Worm (Caenorhabditis elegans) whole organism, L4 larva: ENCODE results near the gene F54H12.8.
A peak's percentile ranks its signal among the peaks of the same experiment; 100 is the strongest.

Source experiments
- D1046.2 ChIP-seq: fragments of 200-800 bp; sonication (Bioruptor generic); IDR thresholded peaks from 2 replicates; pipeline ENCODE4 v1.3.6; 2022; ENCODE audit warnings: missing genetic modification characterization, missing compliant biosample characterization
- F26F4.8 ChIP-seq: fragments of 200-800 bp; sonication (Bioruptor generic); conservative IDR thresholded peaks from 2 replicates; pipeline ENCODE4 v1.3.6; 2022; ENCODE audit warnings: missing genetic modification characterization, missing compliant biosample characterization
- T20F7.1 ChIP-seq: fragments of 200-800 bp; sonication (Bioruptor generic); optimal IDR thresholded peaks from 2 replicates; lab custom pipeline; 2018; ENCODE audit warnings: mild to moderate bottlenecking, missing genetic modification characterization, missing compliant biosample characterization
- T26A8.4 ChIP-seq: fragments of 200-800 bp; sonication (Bioruptor generic); IDR thresholded peaks from 2 replicates; pipeline ENCODE4 v1.3.6; 2022; ENCODE audit warnings: missing genetic modification characterization, missing compliant biosample characterization
- Y48G9A.11 ChIP-seq: fragments of 200-800 bp; sonication (Bioruptor generic); IDR thresholded peaks from 2 replicates; pipeline ENCODE4 v1.3.6; 2022; ENCODE audit warnings: missing genetic modification reagents, missing genetic modification characterization, missing compliant biosample characterization
- ZK337.2 ChIP-seq: fragments of 200-800 bp; sonication (Bioruptor generic); IDR thresholded peaks from 2 replicates; pipeline ENCODE4 v1.3.6; 2022; ENCODE audit warnings: missing genetic modification reagents, missing genetic modification characterization, missing compliant biosample characterization
- aly-2 ChIP-seq: sonication (generic microtip); optimal IDR thresholded peaks from 2 replicates; lab custom pipeline; 2018; ENCODE audit warnings: missing biosample characterization, missing genetic modification characterization
- attf-4 ChIP-seq: sonication (generic microtip); optimal IDR thresholded peaks from 3 replicates; lab custom pipeline; 2017; ENCODE audit warnings: missing biosample characterization, missing genetic modification characterization
- ceh-44 ChIP-seq: fragments of 200-800 bp; sonication (Bioruptor generic); IDR thresholded peaks from 2 replicates; pipeline ENCODE4 v1.3.6; 2022; ENCODE audit warnings: missing genetic modification reagents, missing genetic modification characterization, missing compliant biosample characterization
- cey-2 ChIP-seq: sonication (generic microtip); optimal IDR thresholded peaks from 3 replicates; lab custom pipeline; 2017; ENCODE audit warnings: missing genetic modification characterization, mild to moderate bottlenecking, missing compliant biosample characterization, antibody characterized with exemption, borderline replicate concordance; ENCODE audit not compliant: insufficient read depth
- ctbp-1 ChIP-seq: fragments of 200-800 bp; sonication (Bioruptor generic); IDR thresholded peaks from 2 replicates; pipeline ENCODE4 v1.3.6; 2022; ENCODE audit warnings: missing genetic modification reagents, missing genetic modification characterization, missing compliant biosample characterization
- daf-8 ChIP-seq: fragments of 200-800 bp; sonication (Bioruptor generic); IDR thresholded peaks from 2 replicates; pipeline ENCODE4 v1.3.6; 2022; ENCODE audit warnings: missing genetic modification characterization, missing compliant biosample characterization
- dmd-8 ChIP-seq: fragments of 200-800 bp; sonication (Bioruptor generic); IDR thresholded peaks from 2 replicates; pipeline ENCODE4 v1.3.6; 2022; ENCODE audit warnings: missing genetic modification characterization, missing compliant biosample characterization
- duxl-1 ChIP-seq: sonication (generic microtip); optimal IDR thresholded peaks from 2 replicates; lab custom pipeline; 2016; ENCODE audit warnings: mild to moderate bottlenecking, missing genetic modification characterization, moderate library complexity, missing compliant biosample characterization; ENCODE audit not compliant: poor library complexity
- egl-27 ChIP-seq: sonication (generic microtip); optimal IDR thresholded peaks from 3 replicates; lab custom pipeline; 2017; ENCODE audit warnings: missing biosample characterization, missing genetic modification reagents, missing genetic modification characterization
- fkh-10 ChIP-seq: fragments of 150-350 bp; optimal IDR thresholded peaks from 2 replicates; lab custom pipeline; 2014; ENCODE audit warnings: missing biosample characterization, missing genetic modification reagents, missing genetic modification characterization
- fos-1 ChIP-seq: fragments of 150-350 bp; optimal IDR thresholded peaks from 2 replicates; lab custom pipeline; 2014; ENCODE audit warnings: missing biosample characterization, missing genetic modification characterization
- gei-8 ChIP-seq: fragments of 200-800 bp; sonication (Bioruptor generic); optimal IDR thresholded peaks from 2 replicates; lab custom pipeline; 2018; ENCODE audit warnings: mild to moderate bottlenecking, missing genetic modification characterization, missing compliant biosample characterization
- hif-1 ChIP-seq, 2 experiments: sonication (generic microtip); optimal IDR thresholded peaks; 2 replicates each; lab custom pipeline; 2016 to 2017; ENCODE audit warnings: missing compliant biosample characterization in 2 of 2, missing genetic modification characterization in 2 of 2, missing genetic modification reagents in 2 of 2, missing genotype in 2 of 2, mild to moderate bottlenecking in 1 of 2
- hlh-11 ChIP-seq: fragments of 200-800 bp; sonication (Bioruptor generic); optimal IDR thresholded peaks from 2 replicates; lab custom pipeline; 2018; ENCODE audit warnings: mild to moderate bottlenecking, missing genetic modification characterization, missing compliant biosample characterization
- lim-7 ChIP-seq: fragments of 200-800 bp; sonication (Bioruptor generic); IDR thresholded peaks from 2 replicates; pipeline ENCODE4 v1.3.6; 2022; ENCODE audit warnings: missing genetic modification characterization, missing compliant biosample characterization
- lin-1 ChIP-seq: fragments of 200-800 bp; sonication (Bioruptor generic); IDR thresholded peaks from 2 replicates; pipeline ENCODE4 v1.3.6; 2022; ENCODE audit warnings: missing genetic modification reagents, missing genetic modification characterization, missing compliant biosample characterization
- lin-13 ChIP-seq: fragments of 150-350 bp; optimal IDR thresholded peaks from 2 replicates; lab custom pipeline; 2014; ENCODE audit warnings: missing biosample characterization, missing genetic modification reagents, missing genetic modification characterization
- lin-29 ChIP-seq: fragments of 200-800 bp; sonication (Bioruptor generic); IDR thresholded peaks from 2 replicates; pipeline ENCODE4 v1.3.6; 2022; ENCODE audit warnings: missing genetic modification reagents, missing genetic modification characterization, missing compliant biosample characterization
- lin-38 ChIP-seq: fragments of 200-800 bp; sonication (Bioruptor generic); IDR thresholded peaks from 2 replicates; pipeline ENCODE4 v1.3.6; 2022; ENCODE audit warnings: missing genetic modification reagents, missing genetic modification characterization, missing compliant biosample characterization
- madf-5 ChIP-seq, 2 experiments: fragments of 200-800 bp; sonication (Bioruptor generic); IDR thresholded peaks; 2 replicates each; pipeline ENCODE4 v1.3.6; 2022; ENCODE audit warnings: missing compliant biosample characterization in 2 of 2, missing genetic modification characterization in 2 of 2
- madf-9 ChIP-seq: fragments of 200-800 bp; sonication (Bioruptor generic); conservative IDR thresholded peaks from 2 replicates; pipeline ENCODE4 v1.3.6; 2022; ENCODE audit warnings: missing genetic modification reagents, missing genetic modification characterization, missing compliant biosample characterization
- mdt-29 ChIP-seq: fragments of 200-800 bp; sonication (Bioruptor generic); IDR thresholded peaks from 2 replicates; pipeline ENCODE4 v1.3.6; 2022; ENCODE audit warnings: missing genetic modification reagents, missing genetic modification characterization, missing compliant biosample characterization
- mep-1 ChIP-seq: fragments of 150-350 bp; sonication (generic microtip); optimal IDR thresholded peaks from 3 replicates; lab custom pipeline; 2014; ENCODE audit warnings: missing biosample characterization, missing genetic modification characterization
- mes-2 ChIP-seq: sonication (generic microtip); optimal IDR thresholded peaks from 2 replicates; lab custom pipeline; 2016; ENCODE audit warnings: missing genotype, mild to moderate bottlenecking, missing genetic modification characterization, missing compliant biosample characterization; ENCODE audit not compliant: poor library complexity, severe bottlenecking
- mxl-3 ChIP-seq: fragments of 200-800 bp; sonication (Bioruptor generic); optimal IDR thresholded peaks from 2 replicates; lab custom pipeline; 2018; ENCODE audit warnings: mild to moderate bottlenecking, missing genetic modification characterization, missing compliant biosample characterization
- nhr-28 ChIP-seq: fragments of 150-350 bp; optimal IDR thresholded peaks from 2 replicates; lab custom pipeline; 2014; ENCODE audit warnings: missing biosample characterization, missing genetic modification characterization
- nhr-42 ChIP-seq: fragments of 200-800 bp; sonication (Bioruptor generic); IDR thresholded peaks from 2 replicates; pipeline ENCODE4 v1.3.6; 2022; ENCODE audit warnings: missing genetic modification characterization, missing compliant biosample characterization
- nhr-76 ChIP-seq: fragments of 150-350 bp; optimal IDR thresholded peaks from 2 replicates; lab custom pipeline; 2014; ENCODE audit warnings: missing biosample characterization, missing genetic modification characterization
- php-3 ChIP-seq: fragments of 200-800 bp; sonication (Bioruptor generic); IDR thresholded peaks from 2 replicates; pipeline ENCODE4 v1.3.6; 2022; ENCODE audit warnings: missing genetic modification reagents, missing genetic modification characterization, missing compliant biosample characterization
- pqm-1 ChIP-seq: sonication (generic microtip); optimal IDR thresholded peaks from 2 replicates; lab custom pipeline; 2017; ENCODE audit warnings: missing biosample characterization, missing genetic modification characterization
- rbr-2 ChIP-seq: sonication (generic microtip); optimal IDR thresholded peaks from 2 replicates; lab custom pipeline; 2016; ENCODE audit warnings: missing genotype, missing genetic modification characterization, missing compliant biosample characterization
- saeg-2 ChIP-seq: fragments of 200-800 bp; sonication (Bioruptor generic); IDR thresholded peaks from 2 replicates; pipeline ENCODE4 v1.3.6; 2022; ENCODE audit warnings: missing genetic modification reagents, missing genetic modification characterization, missing compliant biosample characterization
- set-16 ChIP-seq: fragments of 200-800 bp; sonication (Bioruptor generic); IDR thresholded peaks from 2 replicates; pipeline ENCODE4 v1.3.6; 2022; ENCODE audit warnings: missing genetic modification reagents, missing genetic modification characterization, missing compliant biosample characterization
- skn-1 ChIP-seq: fragments of 150-350 bp; optimal IDR thresholded peaks from 2 replicates; lab custom pipeline; 2014; ENCODE audit warnings: missing biosample characterization, missing genetic modification characterization
- snpc-1.2 ChIP-seq: fragments of 200-800 bp; sonication (Bioruptor generic); IDR thresholded peaks from 2 replicates; pipeline ENCODE4 v1.3.6; 2022; ENCODE audit warnings: missing genetic modification reagents, missing genetic modification characterization, missing compliant biosample characterization
- snpc-4 ChIP-seq: fragments of 150-350 bp; optimal IDR thresholded peaks from 2 replicates; lab custom pipeline; 2014; ENCODE audit warnings: missing biosample characterization, missing genetic modification characterization
- spr-3 ChIP-seq: fragments of 200-800 bp; sonication (Bioruptor generic); optimal IDR thresholded peaks from 2 replicates; lab custom pipeline; 2018; ENCODE audit warnings: mild to moderate bottlenecking, missing genetic modification characterization, missing compliant biosample characterization
- tra-1 ChIP-seq: fragments of 200-800 bp; sonication (Bioruptor generic); IDR thresholded peaks from 2 replicates; pipeline ENCODE4 v1.3.6; 2022; ENCODE audit warnings: missing genetic modification reagents, missing genetic modification characterization, missing compliant biosample characterization
- vab-7 ChIP-seq: fragments of 200-800 bp; sonication (Bioruptor generic); IDR thresholded peaks from 2 replicates; pipeline ENCODE4 v1.3.6; 2022; ENCODE audit warnings: missing genetic modification reagents, missing genetic modification characterization, missing compliant biosample characterization
- zag-1 ChIP-seq: fragments of 150-350 bp; optimal IDR thresholded peaks from 2 replicates; lab custom pipeline; 2014; ENCODE audit warnings: missing biosample characterization, missing genetic modification characterization
- zfp-2 ChIP-seq: sonication (generic microtip); optimal IDR thresholded peaks from 2 replicates; lab custom pipeline; 2016; ENCODE audit warnings: mild to moderate bottlenecking, missing genetic modification characterization, missing compliant biosample characterization
- zfp-3 ChIP-seq: fragments of 200-800 bp; sonication (Bioruptor generic); conservative IDR thresholded peaks from 2 replicates; pipeline ENCODE4 v1.3.6; 2022; ENCODE audit warnings: missing genetic modification reagents, missing genetic modification characterization, missing compliant biosample characterization
- ztf-11 ChIP-seq: fragments of 150-350 bp; optimal IDR thresholded peaks from 2 replicates; lab custom pipeline; 2014; ENCODE audit warnings: missing biosample characterization, missing genetic modification characterization
- ztf-7 ChIP-seq: fragments of 150-350 bp; optimal IDR thresholded peaks from 2 replicates; lab custom pipeline; 2014; ENCODE audit warnings: missing biosample characterization, missing genetic modification characterization

The F54H12.8 gene

DNA sequence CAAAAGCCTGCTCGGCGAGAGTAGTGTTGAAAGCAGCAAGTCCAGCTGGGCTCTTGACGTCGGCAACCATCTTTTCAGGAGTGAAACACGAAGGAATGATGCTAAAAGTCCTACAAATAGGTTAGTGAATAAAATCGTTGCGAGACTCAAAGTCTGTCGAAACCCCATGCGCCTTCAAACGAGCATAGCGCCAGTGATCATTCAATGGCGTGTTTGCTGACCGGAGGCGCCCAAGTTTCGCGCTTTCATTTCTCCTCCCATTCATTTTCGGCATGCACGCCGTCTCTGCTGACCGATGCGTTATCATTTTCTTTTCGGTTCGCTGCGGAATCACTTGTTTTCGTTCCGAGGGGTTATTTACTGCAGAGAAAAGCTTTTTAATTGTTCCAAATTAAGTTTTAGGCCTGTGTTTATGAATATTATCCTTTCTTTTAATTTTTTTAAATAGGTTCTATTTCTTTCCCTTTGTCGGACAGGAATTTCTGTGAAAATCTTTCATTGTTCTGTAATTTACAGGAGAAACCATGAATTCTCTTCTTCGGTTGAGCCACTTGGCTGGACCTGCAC is 4.3 kb upstream of the F54H12.8 start, which contains the start of the genes eef-1B.1 and aco-2 (continued):
- TF ChIP-seq mes-2 (tag; lab: Kevin White, UChicago) (peak; percentile 92), Y48G9A.11 (GFP tag; lab: Robert Waterston, UW) (no peak), nhr-76 (tag; lab: Kevin White, UChicago) (no peak), egl-27 (no peak), attf-4 (tag; lab: Kevin White, UChicago) (no peak), F26F4.8 (GFP tag; lab: Robert Waterston, UW) (no peak), set-16 (GFP tag; lab: Robert Waterston, UW) (no peak; the same call in 1 of the 2 replicates), dmd-8 (no peak), snpc-1.2 (GFP tag; lab: Robert Waterston, UW) (no peak), ZK337.2 (GFP tag; lab: Robert Waterston, UW) (no peak), ceh-44 (no peak), mdt-29 (GFP tag; lab: Robert Waterston, UW) (0 out of 2 replicates have a peak, but pooled peaks have one; percentile 39), lin-1 (GFP tag; lab: Robert Waterston, UW) (peak; percentile 33; the same call in 1 of the 2 replicates), cey-2 (no peak), hlh-11 (tag; lab: Kevin White, UChicago) (peak; percentile 95), tra-1 (GFP tag; lab: Robert Waterston, UW) (peak; percentile 22; the same call in 1 of the 2 replicates), spr-3 (no peak), duxl-1 (tag; lab: Kevin White, UChicago) (peak; percentile 90), T26A8.4 (GFP tag; lab: Robert Waterston, UW) (peak; percentile 91), zfp-2 (tag; lab: Kevin White, UChicago) (peak; percentile 35), lin-13 (GFP tag; lab: Kevin White, UChicago) (peak; percentile 92), hif-1 (tag; optimal IDR thresholded peaks at IDR 0.05; lab: Kevin White, UChicago) (peak; percentile 56 to 71), T20F7.1 (peak; percentile 88), ztf-7 (tag; lab: Kevin White, UChicago) (peak; percentile 78), lim-7 (no peak), madf-5 (GFP tag; IDR thresholded peaks at IDR 0.05; lab: Robert Waterston, UW) (no peak), zfp-3 (peak; percentile 76), vab-7 (GFP tag; lab: Robert Waterston, UW) (0 out of 2 replicates have a peak, but pooled peaks have one; percentile 7), mxl-3 (GFP tag; lab: Kevin White, UChicago) (peak; percentile 92), nhr-28 (tag; lab: Kevin White, UChicago) (peak; percentile 84), pqm-1 (tag; lab: Kevin White, UChicago) (no peak), aly-2 (tag; lab: Kevin White, UChicago) (no peak), mep-1 (tag; lab: Kevin White, UChicago) (peak; percentile 93), skn-1 (tag; lab: Kevin White, UChicago) (no peak), php-3 (peak; percentile 42; the same call in 1 of the 2 replicates), D1046.2 (GFP tag; lab: Robert Waterston, UW) (no peak), saeg-2 (GFP tag; lab: Robert Waterston, UW) (0 out of 2 replicates have a peak, but pooled peaks have one; percentile 49), lin-29 (GFP tag; lab: Robert Waterston, UW) (no peak), madf-9 (peak; percentile 78; the same call in 1 of the 2 replicates), zag-1 (no peak), nhr-42 (GFP tag; lab: Robert Waterston, UW) (peak; percentile 90), ctbp-1 (peak; percentile 54), lin-38 (peak; percentile 85), gei-8 (GFP tag; lab: Kevin White, UChicago) (no peak), snpc-4 (tag; lab: Kevin White, UChicago) (no peak), fos-1 (tag; lab: Kevin White, UChicago) (no peak), fkh-10 (GFP tag; lab: Kevin White, UChicago) (peak; percentile 53), daf-8 (GFP tag; lab: Robert Waterston, UW) (no peak), rbr-2 (peak; percentile 89), ztf-11 (no peak)
